Worm (Caenorhabditis elegans) whole organism, young adult: Measurements from ENCODE around the gene C23G10.5.

ENCODE experiments used
- C17E4.6 ChIP-seq: fragments of 200-800 bp; sonication (Bioruptor generic); IDR thresholded peaks from 2 replicates; pipeline ENCODE4 v1.3.6; 2022; ENCODE audit warnings: missing genetic modification reagents, missing genetic modification characterization, missing compliant biosample characterization
- D2030.7 ChIP-seq: fragments of 200-800 bp; sonication (Bioruptor generic); IDR thresholded peaks from 2 replicates; pipeline ENCODE4 v1.3.6; 2022; ENCODE audit warnings: missing genetic modification reagents, missing genetic modification characterization, missing compliant biosample characterization
- F10E7.11 ChIP-seq: sonication (generic microtip); optimal IDR thresholded peaks from 2 replicates; lab custom pipeline; 2017; ENCODE audit warnings: mild to moderate bottlenecking, missing genetic modification characterization, moderate library complexity, missing compliant biosample characterization
- F37B4.10 ChIP-seq: fragments of 200-800 bp; sonication (Bioruptor generic); IDR thresholded peaks from 2 replicates; pipeline ENCODE4 v1.3.6; 2022; ENCODE audit warnings: missing genetic modification characterization, missing compliant biosample characterization
- F49E8.2 ChIP-seq: sonication (generic microtip); optimal IDR thresholded peaks from 3 replicates; lab custom pipeline; 2017; ENCODE audit warnings: missing genetic modification characterization, mild to moderate bottlenecking, missing compliant biosample characterization, antibody characterized with exemption, moderate library complexity; ENCODE audit not compliant: insufficient read depth
- Y53F4B.3 ChIP-seq: fragments of 200-800 bp; sonication (Bioruptor generic); IDR thresholded peaks from 2 replicates; pipeline ENCODE4 v1.3.6; 2022; ENCODE audit warnings: missing genetic modification reagents, missing genetic modification characterization, missing compliant biosample characterization
- akir-1 ChIP-seq: fragments of 200-800 bp; sonication (Bioruptor generic); optimal IDR thresholded peaks from 2 replicates; lab custom pipeline; 2018; ENCODE audit warnings: mild to moderate bottlenecking, missing genetic modification characterization, moderate library complexity, missing compliant biosample characterization
- ama-1 ChIP-seq, 3 experiments: fragments of 150-350 bp in 1 of 3; sonication (generic microtip) in 2 of 3; optimal IDR thresholded peaks; 2 replicates each; lab custom pipeline; 2014 to 2018; ENCODE audit warnings: missing biosample characterization in 2 of 3, missing genetic modification characterization in 2 of 3, missing genetic modification reagents in 2 of 3
- aptf-2 ChIP-seq: fragments of 200-800 bp; sonication (Bioruptor generic); conservative IDR thresholded peaks from 2 replicates; pipeline ENCODE4 v1.3.6; 2022; ENCODE audit warnings: missing genetic modification reagents, missing genetic modification characterization, missing compliant biosample characterization
- atf-7 ChIP-seq: sonication (generic microtip); optimal IDR thresholded peaks from 2 replicates; lab custom pipeline; 2017; ENCODE audit warnings: mild to moderate bottlenecking, missing genetic modification characterization, missing compliant biosample characterization
- athp-1 ChIP-seq: sonication (generic microtip); optimal IDR thresholded peaks from 2 replicates; lab custom pipeline; 2017; ENCODE audit warnings: mild to moderate bottlenecking, missing genetic modification characterization, missing compliant biosample characterization
- attf-3 ChIP-seq: fragments of 200-800 bp; sonication (Bioruptor generic); conservative IDR thresholded peaks from 2 replicates; pipeline ENCODE4 v1.3.6; 2022; ENCODE audit warnings: missing genetic modification reagents, missing genetic modification characterization, missing compliant biosample characterization
- cebp-1 ChIP-seq, 2 experiments: fragments of 200-800 bp in 1 of 2; sonication (Bioruptor generic) in 1 of 2; sonication (generic microtip) in 1 of 2; IDR thresholded peaks in 1 of 2; optimal IDR thresholded peaks in 1 of 2; 2 replicates each; pipeline versions ENCODE4 v1.3.6 to Lab custom; 2017 to 2022; ENCODE audit warnings: missing compliant biosample characterization in 2 of 2, missing genetic modification characterization in 2 of 2, mild to moderate bottlenecking in 1 of 2, missing genetic modification reagents in 1 of 2, moderate library complexity in 1 of 2
- cebp-2 ChIP-seq: fragments of 200-800 bp; sonication (Bioruptor generic); IDR thresholded peaks from 2 replicates; pipeline ENCODE4 v1.3.6; 2022; ENCODE audit warnings: missing genetic modification characterization, missing compliant biosample characterization
- ceh-40 ChIP-seq: fragments of 200-800 bp; sonication (Bioruptor generic); IDR thresholded peaks from 2 replicates; pipeline ENCODE4 v1.3.6; 2022; ENCODE audit warnings: missing genetic modification characterization, missing compliant biosample characterization
- ceh-58 ChIP-seq: fragments of 200-800 bp; sonication (Bioruptor generic); IDR thresholded peaks from 2 replicates; pipeline ENCODE4 v1.3.6; 2022; ENCODE audit warnings: missing genetic modification characterization, missing compliant biosample characterization
- die-1 ChIP-seq: sonication (generic microtip); optimal IDR thresholded peaks from 2 replicates; lab custom pipeline; 2016; ENCODE audit warnings: missing genotype, mild to moderate bottlenecking, missing genetic modification characterization, missing compliant biosample characterization
- dox-1 ChIP-seq: fragments of 200-800 bp; sonication (Bioruptor generic); IDR thresholded peaks from 2 replicates; pipeline ENCODE4 v1.3.6; 2022; ENCODE audit warnings: missing genetic modification reagents, missing genetic modification characterization, missing compliant biosample characterization
- dpff-1 ChIP-seq: sonication (generic microtip); optimal IDR thresholded peaks from 2 replicates; lab custom pipeline; 2017; ENCODE audit warnings: mild to moderate bottlenecking, missing genetic modification characterization, missing compliant biosample characterization
- egl-18 ChIP-seq: fragments of 200-800 bp; sonication (Bioruptor generic); IDR thresholded peaks from 2 replicates; pipeline ENCODE4 v1.3.6; 2022; ENCODE audit warnings: missing genetic modification reagents, missing genetic modification characterization, missing compliant biosample characterization
- egrh-3 ChIP-seq: fragments of 200-800 bp; sonication (Bioruptor generic); IDR thresholded peaks from 2 replicates; pipeline ENCODE4 v1.3.6; 2022; ENCODE audit warnings: missing genetic modification reagents, missing genetic modification characterization, missing compliant biosample characterization
- fkh-3 ChIP-seq: sonication (generic microtip); optimal IDR thresholded peaks from 2 replicates; lab custom pipeline; 2016; ENCODE audit warnings: mild to moderate bottlenecking, missing genetic modification characterization, missing compliant biosample characterization
- hmg-1.2 ChIP-seq: fragments of 200-800 bp; sonication (Bioruptor generic); IDR thresholded peaks from 2 replicates; pipeline ENCODE4 v1.3.6; 2022; ENCODE audit warnings: missing genetic modification reagents, missing genetic modification characterization, missing compliant biosample characterization
- let-526 ChIP-seq: fragments of 200-800 bp; sonication (Bioruptor generic); IDR thresholded peaks from 2 replicates; pipeline ENCODE4 v1.3.6; 2022; ENCODE audit warnings: missing genetic modification reagents, missing genetic modification characterization, missing compliant biosample characterization
- let-607 ChIP-seq, 2 experiments: fragments of 200-800 bp in 1 of 2; sonication (Bioruptor generic) in 1 of 2; sonication (generic microtip) in 1 of 2; optimal IDR thresholded peaks; 2 replicates each; lab custom pipeline; 2016 to 2018; ENCODE audit warnings: mild to moderate bottlenecking in 2 of 2, missing compliant biosample characterization in 2 of 2, missing genetic modification characterization in 2 of 2, moderate library complexity in 2 of 2, missing genotype in 1 of 2
- lsl-1 ChIP-seq: fragments of 200-800 bp; sonication (Bioruptor generic); optimal IDR thresholded peaks from 2 replicates; lab custom pipeline; 2018; ENCODE audit warnings: mild to moderate bottlenecking, missing genetic modification characterization, moderate library complexity, missing compliant biosample characterization
- lsy-27 ChIP-seq: sonication (generic microtip); optimal IDR thresholded peaks from 2 replicates; lab custom pipeline; 2017; ENCODE audit warnings: missing genetic modification characterization, mild to moderate bottlenecking, missing compliant biosample characterization, antibody characterized with exemption, missing genotype, borderline replicate concordance; ENCODE audit not compliant: insufficient read depth
- madf-6 ChIP-seq: fragments of 200-800 bp; sonication (Bioruptor generic); IDR thresholded peaks from 2 replicates; pipeline ENCODE4 v1.3.6; 2022; ENCODE audit warnings: missing genetic modification reagents, missing genetic modification characterization, missing compliant biosample characterization
- mcd-1 ChIP-seq: fragments of 200-800 bp; sonication (Bioruptor generic); IDR thresholded peaks from 2 replicates; pipeline ENCODE4 v1.3.6; 2022; ENCODE audit warnings: missing genetic modification reagents, missing genetic modification characterization, missing compliant biosample characterization
- mel-28 ChIP-seq: sonication (generic microtip); optimal IDR thresholded peaks from 2 replicates; lab custom pipeline; 2016; ENCODE audit warnings: borderline replicate concordance, mild to moderate bottlenecking, missing genetic modification characterization, missing compliant biosample characterization
- mxl-1 ChIP-seq: sonication (generic microtip); optimal IDR thresholded peaks from 2 replicates; lab custom pipeline; 2016; ENCODE audit warnings: missing genetic modification characterization, missing compliant biosample characterization
- nfya-1 ChIP-seq: sonication (generic microtip); optimal IDR thresholded peaks from 2 replicates; lab custom pipeline; 2017; ENCODE audit warnings: antibody characterized with exemption, missing compliant biosample characterization, missing genetic modification characterization, borderline replicate concordance; ENCODE audit not compliant: insufficient read depth
- nhr-80 ChIP-seq: sonication (generic microtip); optimal IDR thresholded peaks from 2 replicates; lab custom pipeline; 2016; ENCODE audit warnings: missing genetic modification characterization, missing compliant biosample characterization
- pbrm-1 ChIP-seq: fragments of 200-800 bp; sonication (Bioruptor generic); IDR thresholded peaks from 2 replicates; pipeline ENCODE4 v1.3.6; 2022; ENCODE audit warnings: missing genetic modification reagents, missing genetic modification characterization, missing compliant biosample characterization
- repo-1 ChIP-seq: sonication (generic microtip); optimal IDR thresholded peaks from 2 replicates; lab custom pipeline; 2017; ENCODE audit warnings: mild to moderate bottlenecking, missing genetic modification characterization, missing compliant biosample characterization
- rpc-1 ChIP-seq, 2 experiments: fragments of 150-350 bp in 1 of 2; sonication (generic microtip) in 1 of 2; optimal IDR thresholded peaks; 2 replicates each; lab custom pipeline; 2014 to 2018; ENCODE audit warnings: missing biosample characterization in 1 of 2, missing genetic modification characterization in 1 of 2, missing genetic modification reagents in 1 of 2, missing genotype in 1 of 2
- sdz-38 ChIP-seq: sonication (generic microtip); optimal IDR thresholded peaks from 2 replicates; lab custom pipeline; 2016; ENCODE audit warnings: missing genotype, missing genetic modification characterization, missing compliant biosample characterization
- snpc-1.3 ChIP-seq: sonication (generic microtip); optimal IDR thresholded peaks from 2 replicates; lab custom pipeline; 2017; ENCODE audit warnings: missing genetic modification characterization, mild to moderate bottlenecking, missing compliant biosample characterization, antibody characterized with exemption, moderate library complexity, missing genotype, missing genetic modification reagents; ENCODE audit not compliant: insufficient read depth
- snpc-3.4 ChIP-seq: sonication (generic microtip); optimal IDR thresholded peaks from 2 replicates; lab custom pipeline; 2017; ENCODE audit warnings: missing genetic modification characterization, mild to moderate bottlenecking, missing compliant biosample characterization, antibody characterized with exemption, moderate library complexity, missing genotype, missing genetic modification reagents
- tlf-1 ChIP-seq: fragments of 200-800 bp; sonication (Bioruptor generic); optimal IDR thresholded peaks from 2 replicates; lab custom pipeline; 2018; ENCODE audit warnings: mild to moderate bottlenecking, missing genetic modification characterization, missing compliant biosample characterization
- zfh-2 ChIP-seq: fragments of 200-800 bp; sonication (Bioruptor generic); conservative IDR thresholded peaks from 2 replicates; pipeline ENCODE4 v1.3.6; 2022; ENCODE audit warnings: missing genetic modification reagents, missing genetic modification characterization, missing compliant biosample characterization
- ztf-26 ChIP-seq: sonication (generic microtip); optimal IDR thresholded peaks from 2 replicates; lab custom pipeline; 2017; ENCODE audit warnings: missing genetic modification characterization, missing compliant biosample characterization
- ztf-6 ChIP-seq: fragments of 200-800 bp; sonication (Bioruptor generic); IDR thresholded peaks from 2 replicates; pipeline ENCODE4 v1.3.6; 2022; ENCODE audit warnings: missing genetic modification reagents, missing genetic modification characterization, missing compliant biosample characterization

Gene C23G10.5

ce11 chrIII:6195718-6196117, 4.8 kb downstream of the C23G10.5 start:
- TF ChIP-seq Y53F4B.3 (no peak), F49E8.2 (tag; lab: Kevin White, UChicago) (peak; percentile 76), atf-7 (tag; lab: Kevin White, UChicago) (no peak), snpc-3.4 (tag; lab: Kevin White, UChicago) (no peak), cebp-2 (GFP tag; lab: Robert Waterston, UW) (no peak), madf-6 (GFP tag; lab: Robert Waterston, UW) (peak; percentile 56), zfh-2 (GFP tag; lab: Robert Waterston, UW) (no peak), fkh-3 (tag; lab: Kevin White, UChicago) (peak; percentile 11), repo-1 (peak; percentile 50), F10E7.11 (tag; lab: Kevin White, UChicago) (peak; percentile 33), nhr-80 (tag; lab: Kevin White, UChicago) (no peak), snpc-1.3 (tag; lab: Kevin White, UChicago) (peak; percentile 18), lsl-1 (GFP tag; lab: Kevin White, UChicago) (peak; percentile 40), ceh-58 (GFP tag; lab: Robert Waterston, UW) (0 out of 2 replicates have a peak, but pooled peaks have one; percentile 34), ztf-26 (tag; lab: Kevin White, UChicago) (no peak), lsy-27 (no peak), die-1 (tag; lab: Kevin White, UChicago) (no peak), pbrm-1 (0 out of 2 replicates have a peak, but pooled peaks have one; percentile 34), dpff-1 (peak; percentile 27)

- TF ChIP-seq sdz-38 (no peak), akir-1 (GFP tag; lab: Kevin White, UChicago) (no peak), nfya-1 (tag; lab: Kevin White, UChicago) (no peak), hmg-1.2 (GFP tag; lab: Robert Waterston, UW) (peak; percentile 42; the same call in 1 of the 2 replicates), let-526 (GFP tag; lab: Robert Waterston, UW) (no peak), mel-28 (no peak), pbrm-1 (0 out of 2 replicates have a peak, but pooled peaks have one; percentile 46), athp-1 (tag; lab: Kevin White, UChicago) (peak; percentile 41), rpc-1 (optimal IDR thresholded peaks at IDR 0.05; lab: Kevin White, UChicago) (peak; percentile 30), rpc-1 (tag; optimal IDR thresholded peaks at IDR 0.05; lab: Kevin White, UChicago) (no peak), aptf-2 (no peak), lsl-1 (GFP tag; lab: Kevin White, UChicago) (peak; percentile 94), egl-18 (GFP tag; lab: Robert Waterston, UW) (no peak), let-607 (tag; optimal IDR thresholded peaks at IDR 0.05; lab: Kevin White, UChicago) (peak in 1 of 2 experiments; percentile 48), ceh-40 (GFP tag; lab: Robert Waterston, UW) (no peak), nhr-80 (tag; lab: Kevin White, UChicago) (peak; percentile 22), attf-3 (GFP tag; lab: Robert Waterston, UW) (peak; percentile 47; the same call in 1 of the 2 replicates), D2030.7 (GFP tag; lab: Robert Waterston, UW) (peak; percentile 71; the same call in 1 of the 2 replicates), tlf-1 (GFP tag; lab: Kevin White, UChicago) (peak; percentile 87), mxl-1 (tag; lab: Kevin White, UChicago) (no peak), dox-1 (GFP tag; lab: Robert Waterston, UW) (peak; percentile 89), F49E8.2 (tag; lab: Kevin White, UChicago) (no peak), C17E4.6 (GFP tag; lab: Robert Waterston, UW) (no peak), F37B4.10 (GFP tag; lab: Robert Waterston, UW) (no peak), egrh-3 (no peak), cebp-1 (GFP tag; IDR thresholded peaks at IDR 0.05; lab: Robert Waterston, UW) (no peak), cebp-1 (tag; optimal IDR thresholded peaks at IDR 0.05; lab: Kevin White, UChicago) (peak; percentile 67), ama-1 (optimal IDR thresholded peaks at IDR 0.05; lab: Kevin White, UChicago) (no peak), ama-1 (GFP tag; optimal IDR thresholded peaks at IDR 0.05; lab: Kevin White, UChicago) (no peak), ztf-6 (GFP tag; lab: Robert Waterston, UW) (no peak), zfh-2 (GFP tag; lab: Robert Waterston, UW) (no peak), mcd-1 (GFP tag; lab: Robert Waterston, UW) (peak; percentile 72)
Measured at ce11 chrIII:6198378-6199234, 7.7 kb downstream of the C23G10.5 start, which contains the start of the genes C23G10.7 and rpn-2. Gene C23G10.7 (minus strand): TSS chrIII:6198414. Gene rpn-2 (plus strand): TSS chrIII:6199184.
